Worm (Caenorhabditis elegans): ENCODE measurements around the gene T02E9.5.

The T02E9.5 gene

DNA sequence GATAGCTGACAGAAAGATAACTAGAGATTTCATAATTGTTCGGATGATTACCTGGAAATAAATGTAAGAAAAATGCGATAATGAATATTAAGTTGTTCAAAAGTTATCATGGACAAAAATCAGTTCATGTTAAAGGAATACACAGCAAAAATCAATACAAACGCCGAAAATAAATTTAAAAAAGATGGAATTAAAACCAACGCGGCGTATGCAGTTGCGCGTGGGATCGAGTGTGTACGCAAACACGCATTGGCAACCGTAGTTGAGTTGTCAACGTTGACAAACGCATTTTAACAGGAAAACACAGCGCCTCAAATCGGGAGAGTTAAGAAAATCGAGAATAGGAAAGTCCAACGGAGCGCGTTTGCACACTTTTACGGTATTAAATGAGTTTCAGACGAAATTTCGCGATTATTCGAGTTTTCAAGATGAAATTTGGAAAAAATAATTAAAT is 15.1 kb upstream of the T02E9.5 start, which contains the start of gene tmed-10 (continued):
- TF ChIP-seq ceh-82 (tag; optimal IDR thresholded peaks at IDR 0.05) (peak; percentile 85 to 87 (median 87)), grh-1 (GFP tag; IDR thresholded peaks at IDR 0.05) (no peak), swsn-7 (tag; optimal IDR thresholded peaks at IDR 0.05) (peak; percentile 70), mep-1 (tag; optimal IDR thresholded peaks at IDR 0.05) (peak; percentile 83), snu-23 (GFP tag; optimal IDR thresholded peaks at IDR 0.05) (peak; percentile 84), nhr-90 (tag; optimal IDR thresholded peaks at IDR 0.05; ENCODE audit: poor library complexity) (peak; percentile 54), nhr-77 (tag; optimal IDR thresholded peaks at IDR 0.05) (peak; percentile 44), unc-62 (GFP tag; optimal IDR thresholded peaks at IDR 0.05) (no peak), rnt-1 (tag; optimal IDR thresholded peaks at IDR 0.05) (peak; percentile 62), elt-3 (tag; optimal IDR thresholded peaks at IDR 0.05) (peak in 1 of 6 experiments; percentile 27), lin-35 (GFP tag; optimal IDR thresholded peaks at IDR 0.05) (peak; percentile 58 to 67), nhr-76 (tag; optimal IDR thresholded peaks at IDR 0.05) (no peak), sup-37 (GFP tag; optimal IDR thresholded peaks at IDR 0.05) (no peak), jun-1 (tag; optimal IDR thresholded peaks at IDR 0.05) (peak; percentile 13), dpl-1 (GFP tag; optimal IDR thresholded peaks at IDR 0.05) (peak; percentile 44 to 64 (median 59)), C16A3.4 (tag; optimal IDR thresholded peaks at IDR 0.05) (peak; percentile 28), unc-86 (tag; optimal IDR thresholded peaks at IDR 0.05) (peak; percentile 3), fkh-10 (GFP tag; optimal IDR thresholded peaks at IDR 0.05) (peak; percentile 27), unc-30 (tag; optimal IDR thresholded peaks at IDR 0.05) (no peak), isw-1 (GFP tag; IDR thresholded peaks at IDR 0.05) (peak; percentile 68), elt-2 (tag; optimal IDR thresholded peaks at IDR 0.05) (peak; percentile 16), tbx-2 (tag; optimal IDR thresholded peaks at IDR 0.05) (peak; percentile 54), pax-3 (tag; optimal IDR thresholded peaks at IDR 0.05) (no peak), lin-39 (tag; optimal IDR thresholded peaks at IDR 0.05) (no peak), lin-15B (tag; optimal IDR thresholded peaks at IDR 0.05) (peak; percentile 49)

DNA sequence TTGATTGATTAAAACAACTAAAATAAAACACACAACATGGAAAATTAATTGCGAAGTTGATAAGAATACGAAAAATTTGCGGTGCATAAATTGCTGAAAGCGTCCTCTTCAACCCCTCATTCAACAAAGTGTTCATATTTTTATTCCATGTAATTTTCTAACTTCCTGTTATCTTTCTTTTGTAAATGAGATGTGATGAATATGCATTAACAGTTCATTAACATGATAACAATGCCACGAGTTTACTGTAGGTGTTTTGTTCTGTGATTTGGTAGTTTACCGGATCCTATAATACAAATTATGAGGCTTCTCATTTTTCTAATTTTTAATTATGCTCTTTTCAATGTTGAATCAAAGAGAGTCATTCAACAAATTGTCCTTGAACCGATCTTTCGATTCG is 12.9 kb upstream of the T02E9.5 start, which contains the start of gene F47G9.6:
Gene F47G9.6, plus strand, starts transcription at position 301 of the 400 bp plus-strand sequence.
- TF ChIP-seq pag-3 (tag; optimal IDR thresholded peaks at IDR 0.05; ENCODE audit: borderline replicate concordance, insufficient read depth): no peak
- no peak for TF ChIP-seq mab-9 (GFP tag; IDR thresholded peaks at IDR 0.05)
- TF ChIP-seq irx-1 (tag; optimal IDR thresholded peaks at IDR 0.05): no peak

DNA sequence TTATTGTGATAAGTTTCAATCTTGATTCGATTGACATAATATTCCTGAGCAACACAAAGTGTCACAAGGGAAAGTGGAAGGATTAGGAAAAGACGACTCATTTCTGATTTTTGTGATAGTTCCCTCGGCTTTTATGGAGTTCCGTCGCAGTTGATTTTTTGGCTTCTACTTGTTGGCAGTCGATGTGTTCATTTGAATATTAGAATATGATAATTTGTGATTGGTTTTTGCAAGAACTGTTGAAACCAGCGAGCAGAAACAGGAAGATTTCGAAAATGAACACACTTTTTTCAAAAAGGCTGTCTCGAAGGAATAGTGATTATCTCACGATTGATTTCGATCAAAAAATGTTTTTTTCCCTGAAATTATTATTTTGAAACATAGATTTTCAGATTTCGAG is 7.8 kb upstream of the T02E9.5 start, which contains the start of gene T02E9.6:
Gene T02E9.6, minus strand, starts transcription at position 101 of the 400 bp plus-strand sequence.
- TF ChIP-seq C34B4.2 (tag; optimal IDR thresholded peaks at IDR 0.05) (no peak), fos-1 (tag; optimal IDR thresholded peaks at IDR 0.05) (no peak), nhr-28 (tag; optimal IDR thresholded peaks at IDR 0.05) (no peak), unc-130 (tag; optimal IDR thresholded peaks at IDR 0.05) (no peak), efl-1 (optimal IDR thresholded peaks at IDR 0.05) (no peak), efl-1 (GFP tag; optimal IDR thresholded peaks at IDR 0.05 in 1 of 2) (peak in 1 of 2 experiments; percentile 62)

DNA sequence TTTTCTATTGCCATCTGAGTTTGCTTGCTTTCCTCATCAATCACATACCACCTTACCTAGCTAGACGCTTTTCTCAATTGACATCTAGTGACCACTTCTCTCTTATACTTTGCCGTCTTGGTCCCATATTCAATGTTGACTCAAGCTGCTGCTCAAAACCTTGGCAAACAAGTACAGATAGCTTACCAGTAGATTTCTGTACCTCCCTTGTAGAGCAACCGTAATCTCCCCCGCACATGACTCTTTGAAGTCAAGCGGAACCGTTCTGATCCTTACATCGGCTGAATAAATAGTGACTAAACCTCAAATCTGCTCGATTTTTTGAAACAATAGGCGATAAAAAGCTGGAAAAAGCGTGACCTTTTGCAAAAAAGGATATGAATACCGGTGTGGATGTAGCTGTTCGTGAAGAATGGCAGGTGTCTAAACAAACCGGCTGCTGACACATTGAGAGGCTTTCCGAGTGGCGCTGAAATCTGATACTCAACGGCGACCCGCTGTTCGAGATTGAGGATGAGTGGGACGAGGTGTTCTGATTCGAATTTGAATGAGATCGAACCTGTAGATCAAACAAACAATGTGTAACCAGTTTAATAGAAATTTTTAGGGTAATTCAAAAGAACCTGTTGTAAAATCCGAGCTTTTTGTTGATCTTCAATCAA is 6.1 kb upstream of the T02E9.5 start:
- no peak for TF ChIP-seq vab-15 (tag; optimal IDR thresholded peaks at IDR 0.05)
- no peak for TF ChIP-seq dsc-1 (tag; optimal IDR thresholded peaks at IDR 0.05)
- TF ChIP-seq lir-3 (tag; optimal IDR thresholded peaks at IDR 0.05; ENCODE audit: poor library complexity): no peak
- TF ChIP-seq pqm-1 (tag; optimal IDR thresholded peaks at IDR 0.05): no peak
- TF ChIP-seq rnt-1 (tag; optimal IDR thresholded peaks at IDR 0.05): no peak
- TF ChIP-seq tbx-2 (tag; optimal IDR thresholded peaks at IDR 0.05): no peak
- no peak for TF ChIP-seq nhr-47 (tag; optimal IDR thresholded peaks at IDR 0.05)
- TF ChIP-seq sup-37 (GFP tag; optimal IDR thresholded peaks at IDR 0.05): no peak
- no peak for TF ChIP-seq lin-14 (GFP tag; optimal IDR thresholded peaks at IDR 0.05)
- TF ChIP-seq ceh-63 (GFP tag; optimal IDR thresholded peaks at IDR 0.05): no peak
- TF ChIP-seq isw-1 (GFP tag; IDR thresholded peaks at IDR 0.05): no peak
- no peak for TF ChIP-seq nhr-11 (tag; optimal IDR thresholded peaks at IDR 0.05)
- TF ChIP-seq zag-1 (tag; optimal IDR thresholded peaks at IDR 0.05): no peak
- no peak for TF ChIP-seq pag-3 (tag; optimal IDR thresholded peaks at IDR 0.05; ENCODE audit: borderline replicate concordance, insufficient read depth)
- no peak for TF ChIP-seq lin-39 (tag; optimal IDR thresholded peaks at IDR 0.05)
- no peak for TF ChIP-seq jun-1 (tag; optimal IDR thresholded peaks at IDR 0.05)
- TF ChIP-seq nhr-71 (tag; optimal IDR thresholded peaks at IDR 0.05): no peak
- TF ChIP-seq xbp-1 (tag; optimal IDR thresholded peaks at IDR 0.05): no peak

Measured in whole organism, L1 larva.